Worm (Caenorhabditis elegans) whole organism, L2 larva: ENCODE results near the gene ubh-1.
A peak's percentile ranks its signal among the peaks of the same experiment; 100 is the strongest.

ENCODE experiments used
- F13H6.1 ChIP-seq: sonication (generic microtip); optimal IDR thresholded peaks from 2 replicates; lab custom pipeline; 2016; ENCODE audit warnings: missing genetic modification characterization, missing compliant biosample characterization
- R02D3.7 ChIP-seq: fragments of 150-350 bp; optimal IDR thresholded peaks from 2 replicates; lab custom pipeline; 2014; ENCODE audit warnings: missing biosample characterization, missing genetic modification characterization
- Y55F3AM.14 ChIP-seq: fragments of 200-800 bp; sonication (Bioruptor generic); optimal IDR thresholded peaks from 2 replicates; lab custom pipeline; 2018; ENCODE audit warnings: mild to moderate bottlenecking, missing genetic modification characterization, missing compliant biosample characterization
- ZK546.5 ChIP-seq: sonication (generic microtip); optimal IDR thresholded peaks from 2 replicates; lab custom pipeline; 2017; ENCODE audit warnings: missing biosample characterization, missing genetic modification characterization
- blmp-1 ChIP-seq: sonication (generic microtip); optimal IDR thresholded peaks from 2 replicates; lab custom pipeline; 2017; ENCODE audit warnings: missing genetic modification characterization, mild to moderate bottlenecking, missing compliant biosample characterization, antibody characterized with exemption, moderate library complexity; ENCODE audit not compliant: insufficient read depth
- ceh-82 ChIP-seq: fragments of 150-350 bp; optimal IDR thresholded peaks from 2 replicates; lab custom pipeline; 2014; ENCODE audit warnings: missing biosample characterization, missing genetic modification characterization
- crh-2 ChIP-seq: sonication (generic microtip); optimal IDR thresholded peaks from 2 replicates; lab custom pipeline; 2017; ENCODE audit warnings: missing biosample characterization, missing genetic modification characterization
- dmd-4 ChIP-seq: sonication (generic microtip); optimal IDR thresholded peaks from 2 replicates; lab custom pipeline; 2017; ENCODE audit warnings: missing biosample characterization, missing genetic modification characterization
- egl-27 ChIP-seq: sonication (generic microtip); optimal IDR thresholded peaks from 3 replicates; lab custom pipeline; 2017; ENCODE audit warnings: missing biosample characterization, missing genetic modification reagents, missing genetic modification characterization
- elt-1 ChIP-seq: fragments of 150-350 bp; optimal IDR thresholded peaks from 2 replicates; lab custom pipeline; 2014; ENCODE audit warnings: missing biosample characterization, missing genetic modification characterization
- fos-1 ChIP-seq: fragments of 150-350 bp; optimal IDR thresholded peaks from 2 replicates; lab custom pipeline; 2014; ENCODE audit warnings: missing biosample characterization, missing genetic modification characterization
- lin-11 ChIP-seq: fragments of 150-350 bp; sonication (generic microtip); optimal IDR thresholded peaks from 2 replicates; lab custom pipeline; 2014; ENCODE audit warnings: missing biosample characterization, missing genetic modification characterization, inconsistent platforms, mixed read lengths
- lin-39 ChIP-seq: fragments of 150-350 bp; optimal IDR thresholded peaks from 2 replicates; lab custom pipeline; 2014; ENCODE audit warnings: missing biosample characterization, missing genetic modification reagents, missing genetic modification characterization
- lsy-2 ChIP-seq, 2 experiments: fragments of 150-350 bp in 1 of 2; sonication (generic microtip) in 1 of 2; optimal IDR thresholded peaks; 2 replicates each; lab custom pipeline; 2014 to 2017; ENCODE audit warnings: missing biosample characterization in 2 of 2, missing genetic modification characterization in 2 of 2
- mab-5 ChIP-seq: fragments of 150-350 bp; optimal IDR thresholded peaks from 2 replicates; lab custom pipeline; 2014; ENCODE audit warnings: missing biosample characterization, missing genetic modification characterization
- mdl-1 ChIP-seq, 2 experiments: fragments of 150-350 bp in 1 of 2; sonication (generic microtip) in 1 of 2; optimal IDR thresholded peaks; 2 replicates each; lab custom pipeline; 2017; ENCODE audit warnings: missing biosample characterization in 2 of 2, missing genetic modification characterization in 2 of 2
- nhr-11 ChIP-seq: fragments of 150-350 bp; optimal IDR thresholded peaks from 2 replicates; lab custom pipeline; 2014; ENCODE audit warnings: missing biosample characterization, missing genetic modification characterization
- nhr-129 ChIP-seq: fragments of 150-350 bp; optimal IDR thresholded peaks from 2 replicates; lab custom pipeline; 2014; ENCODE audit warnings: missing biosample characterization, missing genetic modification characterization
- nhr-23 ChIP-seq: fragments of 150-350 bp; optimal IDR thresholded peaks from 2 replicates; lab custom pipeline; 2014; ENCODE audit warnings: missing biosample characterization, missing genetic modification reagents, missing genetic modification characterization
- nhr-237 ChIP-seq: fragments of 150-350 bp; optimal IDR thresholded peaks from 2 replicates; lab custom pipeline; 2014; ENCODE audit warnings: missing biosample characterization, missing genetic modification characterization
- nhr-77 ChIP-seq: fragments of 150-350 bp; optimal IDR thresholded peaks from 2 replicates; lab custom pipeline; 2014; ENCODE audit warnings: missing biosample characterization, missing genetic modification characterization
- skn-1 ChIP-seq: sonication (generic microtip); optimal IDR thresholded peaks from 2 replicates; lab custom pipeline; 2017; ENCODE audit warnings: missing biosample characterization, missing genetic modification characterization
- sma-3 ChIP-seq: sonication (generic microtip); optimal IDR thresholded peaks from 2 replicates; lab custom pipeline; 2016; ENCODE audit warnings: missing genetic modification reagents, missing genetic modification characterization, missing compliant biosample characterization
- sma-9 ChIP-seq, 2 experiments: fragments of 150-350 bp in 1 of 2; sonication (generic microtip) in 1 of 2; optimal IDR thresholded peaks; 2 replicates each; lab custom pipeline; 2014 to 2016; ENCODE audit warnings: missing genetic modification characterization in 2 of 2, mild to moderate bottlenecking in 1 of 2, missing biosample characterization in 1 of 2, missing compliant biosample characterization in 1 of 2, missing genetic modification reagents in 1 of 2, moderate library complexity in 1 of 2
- snpc-4 ChIP-seq: fragments of 150-350 bp; optimal IDR thresholded peaks from 2 replicates; lab custom pipeline; 2014; ENCODE audit warnings: missing biosample characterization, missing genetic modification characterization
- unc-39 ChIP-seq: fragments of 150-350 bp; optimal IDR thresholded peaks from 2 replicates; lab custom pipeline; 2014; ENCODE audit warnings: missing biosample characterization, missing genetic modification characterization
- unc-55 ChIP-seq: fragments of 150-350 bp; sonication (generic microtip); optimal IDR thresholded peaks from 3 replicates; lab custom pipeline; 2014; ENCODE audit warnings: missing biosample characterization, missing genetic modification reagents, missing genetic modification characterization
- unc-62 ChIP-seq: fragments of 150-350 bp; optimal IDR thresholded peaks from 2 replicates; lab custom pipeline; 2014; ENCODE audit warnings: missing biosample characterization, missing genetic modification reagents, missing genetic modification characterization
- ztf-4 ChIP-seq: fragments of 150-350 bp; optimal IDR thresholded peaks from 2 replicates; lab custom pipeline; 2014; ENCODE audit warnings: missing biosample characterization, missing genetic modification characterization

Gene ubh-1

ce11 chrV:6538323-6538722, 27.1 kb upstream of the ubh-1 start (continued):
- TF ChIP-seq unc-39 (tag; lab: Kevin White, UChicago) (no peak), mdl-1 (tag; optimal IDR thresholded peaks at IDR 0.05; lab: Kevin White, UChicago) (no peak)

ce11 chrV:6533030-6533429, 21.8 kb upstream of the ubh-1 start, which contains the start of gene hpo-26:
Gene hpo-26 (minus strand): TSS chrV:6533060.
- no peak for TF ChIP-seq lin-11 (tag; lab: Kevin White, UChicago)
- TF ChIP-seq elt-1 = no peak
- TF ChIP-seq F13H6.1 (tag; lab: Kevin White, UChicago) = peak; percentile 70
- TF ChIP-seq blmp-1 (tag; lab: Kevin White, UChicago) = no peak
- TF ChIP-seq sma-9 (GFP tag; optimal IDR thresholded peaks at IDR 0.05; lab: Kevin White, UChicago) = peak; percentile 22
- no peak for TF ChIP-seq sma-9 (tag; optimal IDR thresholded peaks at IDR 0.05; lab: Kevin White, UChicago)
- TF ChIP-seq nhr-129 = peak; percentile 39
- no peak for TF ChIP-seq nhr-237 (tag; lab: Kevin White, UChicago)
- no peak for TF ChIP-seq R02D3.7 (tag; lab: Kevin White, UChicago)

ce11 chrV:6524757-6525156, 13.5 kb upstream of the ubh-1 start, which contains the start of gene acs-1:
Gene acs-1 (plus strand): TSS chrV:6524989.
- TF ChIP-seq dmd-4 (tag; lab: Kevin White, UChicago) (no peak), egl-27 (tag; lab: Kevin White, UChicago) (peak; percentile 19), fos-1 (tag; lab: Kevin White, UChicago) (peak; percentile 82), nhr-23 (tag; lab: Kevin White, UChicago) (no peak), Y55F3AM.14 (GFP tag; lab: Kevin White, UChicago) (no peak), ZK546.5 (tag; lab: Kevin White, UChicago) (no peak), nhr-11 (no peak)
- TF ChIP-seq, all 48 proteins: peak for 2

ce11 chrV:6522879-6523497, 11.8 kb upstream of the ubh-1 start:
- TF ChIP-seq unc-55 (GFP tag; lab: Kevin White, UChicago) (no peak), fos-1 (tag; lab: Kevin White, UChicago) (peak; percentile 86), sma-9 (GFP tag; optimal IDR thresholded peaks at IDR 0.05; lab: Kevin White, UChicago) (peak; percentile 13), sma-9 (tag; optimal IDR thresholded peaks at IDR 0.05; lab: Kevin White, UChicago) (no peak), lin-11 (tag; lab: Kevin White, UChicago) (no peak), lin-39 (tag; lab: Kevin White, UChicago) (no peak), mab-5 (tag; lab: Kevin White, UChicago) (no peak)

ce11 chrV:6520385-6521080, 9.3 kb upstream of the ubh-1 start, which contains the start of the genes F46E10.2 and F46E10.18:
Gene F46E10.2 (plus strand): TSS chrV:6520435.
Gene F46E10.18 (plus strand): TSS chrV:6521030.
- TF ChIP-seq R02D3.7 (tag; lab: Kevin White, UChicago) = no peak
- TF ChIP-seq crh-2 (tag; lab: Kevin White, UChicago) = no peak
- TF ChIP-seq nhr-77 (tag; lab: Kevin White, UChicago) = no peak
- no peak for TF ChIP-seq lsy-2 (tag; optimal IDR thresholded peaks at IDR 0.05; lab: Kevin White, UChicago)
- no peak for TF ChIP-seq nhr-11
- no peak for TF ChIP-seq lin-39 (tag; lab: Kevin White, UChicago)
- no peak for TF ChIP-seq sma-3
- no peak for TF ChIP-seq skn-1 (tag; lab: Kevin White, UChicago)
- TF ChIP-seq Y55F3AM.14 (GFP tag; lab: Kevin White, UChicago) = no peak
- no peak for TF ChIP-seq nhr-23 (tag; lab: Kevin White, UChicago)
- no peak for TF ChIP-seq blmp-1 (tag; lab: Kevin White, UChicago)

ce11 chrV:6518225-6518396, 6.9 kb upstream of the ubh-1 start, which contains the start of gene F46E10.3:
Gene F46E10.3 (plus strand): TSS chrV:6518297.
- TF ChIP-seq blmp-1 (tag; lab: Kevin White, UChicago) (no peak), unc-62 (no peak), ztf-4 (tag; lab: Kevin White, UChicago) (no peak), snpc-4 (no peak), Y55F3AM.14 (GFP tag; lab: Kevin White, UChicago) (no peak), nhr-129 (no peak), ceh-82 (tag; lab: Kevin White, UChicago) (no peak), F13H6.1 (tag; lab: Kevin White, UChicago) (no peak)
